Fruit fly (Drosophila melanogaster) whole organism, embryonic: ENCODE measurements around the gene GCC88.

Experiments
- BtbVII ChIP-seq: fragments of 200-800 bp; sonication (Bioruptor generic); optimal IDR thresholded peaks from 3 replicates; lab custom pipeline; 2017; ENCODE audit warnings: missing biosample characterization, mild to moderate bottlenecking, missing genetic modification characterization
- CG1024 ChIP-seq: fragments of 200-800 bp; sonication (Bioruptor generic); IDR thresholded peaks from 2 replicates; pipeline ENCODE4 v1.3.6; 2022; ENCODE audit warnings: missing biosample characterization, missing genetic modification characterization
- CG11093 ChIP-seq: fragments of 200-800 bp; sonication (Bioruptor generic); IDR thresholded peaks from 3 replicates; pipeline ENCODE4 v1.3.6; 2022; ENCODE audit warnings: missing biosample characterization, missing genetic modification characterization
- CG11398 ChIP-seq: fragments of 200-800 bp; sonication (Bioruptor generic); optimal IDR thresholded peaks from 2 replicates; lab custom pipeline; 2016; ENCODE audit warnings: missing biosample characterization, missing genetic modification characterization
- CG1233 ChIP-seq: fragments of 200-800 bp; sonication (Bioruptor generic); optimal IDR thresholded peaks from 4 replicates; lab custom pipeline; 2018; ENCODE audit warnings: missing biosample characterization, mild to moderate bottlenecking, missing genetic modification characterization
- CG14710 ChIP-seq: fragments of 200-800 bp; sonication (Bioruptor generic); optimal IDR thresholded peaks from 3 replicates; lab custom pipeline; 2019; ENCODE audit warnings: missing biosample characterization, mild to moderate bottlenecking, missing genetic modification characterization, moderate library complexity
- CG15479 ChIP-seq: fragments of 200-800 bp; sonication (Bioruptor generic); optimal IDR thresholded peaks from 3 replicates; lab custom pipeline; 2019; ENCODE audit warnings: missing biosample characterization, mild to moderate bottlenecking, missing genetic modification characterization, moderate library complexity
- CG17385 ChIP-seq: fragments of 200-800 bp; sonication (Bioruptor generic); optimal IDR thresholded peaks from 3 replicates; lab custom pipeline; 2018; ENCODE audit warnings: missing biosample characterization, mild to moderate bottlenecking, missing genetic modification characterization
- CG2712 ChIP-seq: fragments of 200-800 bp; optimal IDR thresholded peaks from 3 replicates; lab custom pipeline; 2019; ENCODE audit warnings: missing biosample characterization, mild to moderate bottlenecking, missing genetic modification characterization, moderate library complexity
- CG2875 ChIP-seq: fragments of 200-800 bp; sonication (Bioruptor generic); optimal IDR thresholded peaks from 2 replicates; lab custom pipeline; 2017; ENCODE audit warnings: missing biosample characterization, mild to moderate bottlenecking, missing genetic modification characterization, missing genetic modification reagents
- CG34422 ChIP-seq: fragments of 200-800 bp; sonication (Bioruptor generic); IDR thresholded peaks from 3 replicates; pipeline ENCODE4 v1.3.6; 2022; ENCODE audit warnings: missing biosample characterization, missing genetic modification characterization
- CG7987 ChIP-seq: fragments of 200-800 bp; sonication (Bioruptor generic); optimal IDR thresholded peaks from 2 replicates; lab custom pipeline; 2018; ENCODE audit warnings: missing biosample characterization, mild to moderate bottlenecking, missing genetic modification characterization, moderate library complexity
- CG8388 ChIP-seq: fragments of 200-800 bp; sonication (Bioruptor generic); optimal IDR thresholded peaks from 2 replicates; lab custom pipeline; 2019; ENCODE audit warnings: missing biosample characterization, mild to moderate bottlenecking, missing genetic modification characterization, moderate library complexity
- D19A ChIP-seq: fragments of 200-800 bp; optimal IDR thresholded peaks from 3 replicates; lab custom pipeline; 2019; ENCODE audit warnings: missing biosample characterization, mild to moderate bottlenecking, missing genetic modification characterization, moderate library complexity
- Dp ChIP-seq: fragments of 200-800 bp; sonication (Bioruptor generic); optimal IDR thresholded peaks from 2 replicates; lab custom pipeline; 2018; ENCODE audit warnings: missing biosample characterization, mild to moderate bottlenecking, missing genetic modification characterization, moderate library complexity
- E2f2 ChIP-seq: fragments of 200-800 bp; sonication (Bioruptor generic); IDR thresholded peaks from 2 replicates; pipeline ENCODE4 v1.3.6; 2022; ENCODE audit warnings: missing biosample characterization, missing genetic modification characterization
- Ets97D ChIP-seq: fragments of 200-800 bp; sonication (Bioruptor generic); optimal IDR thresholded peaks from 3 replicates; lab custom pipeline; 2016; ENCODE audit warnings: missing biosample characterization, missing genetic modification characterization
- HLH4C ChIP-seq: fragments of 200-800 bp; sonication (Bioruptor generic); IDR thresholded peaks from 3 replicates; pipeline ENCODE4 v1.3.6; 2022; ENCODE audit warnings: missing biosample characterization, missing genetic modification characterization; ENCODE audit not compliant: partially characterized antibody
- Hmr ChIP-seq: fragments of 200-800 bp; sonication (Bioruptor generic); optimal IDR thresholded peaks from 3 replicates; lab custom pipeline; 2017; ENCODE audit warnings: mild to moderate bottlenecking, missing biosample characterization, missing genetic modification reagents, missing genetic modification characterization
- Hr51 ChIP-seq, 2 experiments: fragments of 200-800 bp; sonication (Bioruptor generic); optimal IDR thresholded peaks; 2 replicates in 1 of 2; 3 replicates in 1 of 2; lab custom pipeline; 2016 to 2018; ENCODE audit warnings: missing biosample characterization in 2 of 2, missing genetic modification characterization in 2 of 2, mild to moderate bottlenecking in 1 of 2, moderate library complexity in 1 of 2
- Hr78 ChIP-seq, 2 experiments: fragments of 200-800 bp in 1 of 2; fragments of >200 bp in 1 of 2; sonication (Bioruptor generic) in 1 of 2; optimal IDR thresholded peaks; 2 replicates each; lab custom pipeline; 2017 to 2019; ENCODE audit warnings: missing biosample characterization in 2 of 2, missing genetic modification characterization in 2 of 2, mild to moderate bottlenecking in 1 of 2, moderate library complexity in 1 of 2
- MBD-R2 ChIP-seq: fragments of 200-800 bp; sonication (Bioruptor generic); IDR thresholded peaks from 2 replicates; pipeline ENCODE4 v1.3.6; 2022; ENCODE audit warnings: missing biosample characterization, missing genetic modification characterization
- MESR4 ChIP-seq: fragments of 200-800 bp; sonication (Bioruptor generic); optimal IDR thresholded peaks from 2 replicates; lab custom pipeline; 2018; ENCODE audit warnings: missing biosample characterization, mild to moderate bottlenecking, missing genetic modification characterization, moderate library complexity
- Myb ChIP-seq: fragments of 200-800 bp; sonication (Bioruptor generic); optimal IDR thresholded peaks from 2 replicates; lab custom pipeline; 2016; ENCODE audit warnings: missing biosample characterization, missing genetic modification characterization
- Pdp1 ChIP-seq, 2 experiments: fragments of 200-800 bp; sonication (Bioruptor generic); optimal IDR thresholded peaks; 3 replicates each; lab custom pipeline; 2016; ENCODE audit warnings: missing biosample characterization in 2 of 2, missing genetic modification characterization in 2 of 2, mild to moderate bottlenecking in 1 of 2, moderate library complexity in 1 of 2
- Side ChIP-seq: fragments of 200-800 bp; sonication (Bioruptor generic); optimal IDR thresholded peaks from 2 replicates; lab custom pipeline; 2016; ENCODE audit warnings: missing biosample characterization, missing genetic modification characterization
- YL-1 ChIP-seq: fragments of 200-800 bp; sonication (Bioruptor generic); optimal IDR thresholded peaks from 3 replicates; lab custom pipeline; 2017; ENCODE audit warnings: missing biosample characterization, mild to moderate bottlenecking, missing genetic modification characterization
- bbx ChIP-seq: fragments of 200-800 bp; sonication (Bioruptor generic); IDR thresholded peaks from 2 replicates; pipeline ENCODE4 v1.3.6; 2022; ENCODE audit warnings: missing biosample characterization, missing genetic modification characterization; ENCODE audit not compliant: partially characterized antibody
- cwo ChIP-seq: fragments of 200-800 bp; sonication (Bioruptor generic); optimal IDR thresholded peaks from 3 replicates; lab custom pipeline; 2017; ENCODE audit warnings: missing biosample characterization, missing genetic modification characterization, mild to moderate bottlenecking, moderate library complexity, missing genetic modification reagents
- dm ChIP-seq: fragments of 200-800 bp; sonication (Bioruptor generic); optimal IDR thresholded peaks from 3 replicates; lab custom pipeline; 2016; ENCODE audit warnings: missing biosample characterization, missing genetic modification characterization
- ftz-f1 ChIP-seq: fragments of 200-800 bp; sonication (Bioruptor generic); optimal IDR thresholded peaks from 2 replicates; lab custom pipeline; 2016; ENCODE audit warnings: missing biosample characterization, missing genetic modification characterization
- gfzf ChIP-seq: fragments of 200-800 bp; sonication (Bioruptor generic); optimal IDR thresholded peaks from 2 replicates; lab custom pipeline; 2016; ENCODE audit warnings: missing biosample characterization, mild to moderate bottlenecking, missing genetic modification characterization, moderate library complexity
- jigr1 ChIP-seq: fragments of 200-800 bp; sonication (Bioruptor generic); IDR thresholded peaks from 3 replicates; pipeline ENCODE4 v1.3.6; 2022; ENCODE audit warnings: missing biosample characterization, missing genetic modification characterization
- mirr ChIP-seq: fragments of 200-800 bp; sonication (Bioruptor generic); optimal IDR thresholded peaks from 3 replicates; lab custom pipeline; 2018; ENCODE audit warnings: missing biosample characterization, mild to moderate bottlenecking, missing genetic modification characterization
- onecut ChIP-seq: fragments of 200-800 bp; sonication (Bioruptor generic); IDR thresholded peaks from 2 replicates; pipeline ENCODE4 v1.3.6; 2022; ENCODE audit warnings: missing biosample characterization, missing genetic modification characterization
- pan ChIP-seq, 4 experiments: fragments of >200 bp in 3 of 4; fragments of 200-800 bp in 1 of 4; sonication (Bioruptor generic) in 1 of 4; optimal IDR thresholded peaks in 3 of 4; IDR thresholded peaks in 1 of 4; 2 replicates each; pipeline versions ENCODE4 v1.3.6 to Lab custom; 2017 to 2022; ENCODE audit warnings: missing biosample characterization in 2 of 4, missing genetic modification characterization in 2 of 4, mixed read lengths in 1 of 4
- pho ChIP-seq: fragments of 200-800 bp; sonication (Bioruptor generic); optimal IDR thresholded peaks from 2 replicates; lab custom pipeline; 2016; ENCODE audit warnings: missing biosample characterization, missing genetic modification characterization
- pzg ChIP-seq: fragments of 200-800 bp; sonication (Bioruptor generic); optimal IDR thresholded peaks from 3 replicates; lab custom pipeline; 2018; ENCODE audit warnings: missing biosample characterization, mild to moderate bottlenecking, missing genetic modification characterization, moderate library complexity
- slbo ChIP-seq: fragments of 200-800 bp; sonication (Bioruptor generic); IDR thresholded peaks from 2 replicates; pipeline ENCODE4 v1.3.6; 2022; ENCODE audit warnings: missing biosample characterization, missing genetic modification characterization
- sqz ChIP-seq: fragments of 200-800 bp; sonication (Bioruptor generic); optimal IDR thresholded peaks from 3 replicates; lab custom pipeline; 2018; ENCODE audit warnings: missing biosample characterization, mild to moderate bottlenecking, missing genetic modification characterization
- stwl ChIP-seq: fragments of 200-800 bp; sonication (Bioruptor generic); optimal IDR thresholded peaks from 3 replicates; lab custom pipeline; 2018; ENCODE audit warnings: missing biosample characterization, mild to moderate bottlenecking, missing genetic modification characterization, moderate library complexity
- sug ChIP-seq: fragments of 200-800 bp; optimal IDR thresholded peaks from 2 replicates; lab custom pipeline; 2019; ENCODE audit warnings: missing biosample characterization, mild to moderate bottlenecking, missing genetic modification characterization, moderate library complexity
- unc-4 ChIP-seq: fragments of 200-800 bp; sonication (Bioruptor generic); IDR thresholded peaks from 2 replicates; pipeline ENCODE4 v1.3.6; 2022; ENCODE audit warnings: missing biosample characterization, missing genetic modification characterization; ENCODE audit not compliant: partially characterized antibody
- unpg ChIP-seq: fragments of 200-800 bp; sonication (Bioruptor generic); optimal IDR thresholded peaks from 3 replicates; lab custom pipeline; 2018; ENCODE audit warnings: missing biosample characterization, mild to moderate bottlenecking, missing genetic modification characterization, moderate library complexity

The GCC88 gene

DNA sequence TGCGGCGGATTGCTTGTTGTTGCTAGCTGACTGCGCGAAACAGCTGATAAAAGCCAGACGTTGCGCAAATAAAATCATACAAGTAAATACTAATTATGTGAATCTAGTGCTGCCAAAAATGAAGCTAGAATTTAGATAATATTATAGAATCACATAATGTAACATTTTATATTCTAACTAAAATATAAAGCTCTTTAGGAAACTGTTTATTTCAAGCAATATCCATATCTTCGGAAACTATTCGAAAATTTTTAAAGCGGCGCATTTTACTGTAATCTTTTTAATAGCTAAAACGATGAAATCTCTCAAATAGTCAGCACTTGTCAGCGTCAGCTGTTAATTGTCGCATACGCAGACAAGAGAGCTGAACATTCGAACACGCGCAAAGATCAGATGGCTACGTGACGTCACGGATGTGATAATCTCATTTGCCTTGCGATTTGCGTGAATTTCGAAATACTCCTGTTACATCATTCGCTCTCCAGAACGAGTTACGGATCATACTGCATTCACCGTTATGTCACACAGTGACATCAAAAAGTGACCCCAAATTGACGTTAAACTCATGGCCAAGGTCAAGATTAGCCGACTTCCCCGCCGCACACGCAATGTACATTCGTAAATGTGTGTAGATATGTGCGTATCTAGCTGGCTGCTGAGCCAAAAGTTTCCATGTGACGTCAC, 12.8 kb upstream of the GCC88 start (continued):
- TF ChIP-seq unpg (peak; percentile 56), ftz-f1 (GFP tag; lab: Kevin White, UChicago) (peak; percentile 17), unc-4 (GFP tag; lab: Robert Waterston, UW) (no peak), CG7987 (GFP tag; lab: Kevin White, UChicago) (peak; percentile 23), cwo (GFP tag; lab: Kevin White, UChicago) (peak; percentile 55), CG2712 (tag; lab: Kevin White, UChicago) (peak; percentile 63), Hr78 (GFP tag; optimal IDR thresholded peaks at IDR 0.05; lab: Kevin White, UChicago) (peak in 1 of 2 experiments; percentile 63), Side (GFP tag; lab: Kevin White, UChicago) (peak; percentile 13), mirr (GFP tag; lab: Kevin White, UChicago) (peak; percentile 47)

DNA sequence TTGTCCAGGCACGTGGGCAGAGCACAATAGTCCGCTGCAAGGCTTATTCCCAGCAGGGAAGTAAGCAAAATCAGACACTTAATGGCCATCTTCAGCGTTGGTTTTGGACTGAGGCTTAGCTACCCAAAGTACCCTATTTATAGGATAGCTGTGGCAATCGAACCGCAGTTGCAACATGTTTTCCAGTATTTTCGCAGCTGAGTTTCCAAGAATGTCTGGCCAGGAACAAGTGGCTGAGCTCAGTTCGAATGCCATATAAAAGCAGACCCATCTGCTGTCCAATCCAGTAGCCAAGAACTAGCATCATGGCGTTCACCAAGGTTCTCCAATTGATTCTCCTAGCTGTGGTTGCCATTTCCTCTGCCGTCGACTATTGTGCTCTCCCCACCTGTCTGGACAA, 10.5 kb upstream of the GCC88 start, which contains the start of the genes scpr-B and scpr-A:
TSS of gene scpr-B (minus strand) at position 101 of the 400 bp plus-strand sequence.
TSS of gene scpr-A (plus strand) at position 293 of the 400 bp plus-strand sequence.
- TF ChIP-seq BtbVII (no peak), CG2875 (GFP tag; lab: Kevin White, UChicago) (no peak), Hr51 (GFP tag; optimal IDR thresholded peaks at IDR 0.05; lab: Kevin White, UChicago) (no peak), CG11398 (GFP tag; lab: Kevin White, UChicago) (no peak), pho (GFP tag; lab: Kevin White, UChicago) (no peak), jigr1 (no peak), HLH4C (GFP tag; lab: Robert Waterston, UW) (no peak), slbo (GFP tag; lab: Robert Waterston, UW) (no peak), CG1024 (GFP tag; lab: Robert Waterston, UW) (no peak)

DNA sequence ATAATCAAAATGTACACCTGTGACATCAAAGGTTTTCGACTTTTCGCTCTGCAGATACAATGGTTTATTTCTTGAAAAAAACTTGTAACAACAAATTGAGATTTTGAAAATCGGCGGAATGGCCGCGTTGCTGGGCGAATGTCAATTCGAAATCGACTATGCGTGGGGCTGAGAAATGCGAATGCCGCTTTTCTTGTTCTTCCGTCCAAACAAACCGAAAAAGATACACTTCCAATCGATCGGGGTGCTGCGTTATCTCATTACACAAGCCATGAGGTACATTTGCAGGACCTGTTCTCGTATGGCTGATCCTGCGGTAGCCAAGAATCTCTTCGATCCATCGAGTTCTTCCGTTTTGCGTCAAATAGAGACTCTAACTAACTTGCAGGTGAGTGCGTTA, 7.2 kb upstream of the GCC88 start, which contains the start of gene CG31388:
TSS of gene CG31388 (plus strand) at position 218 of the 400 bp plus-strand sequence.
- no peak for TF ChIP-seq CG11093 (GFP tag; lab: Robert Waterston, UW)
- peak; percentile 96 for TF ChIP-seq sug (tag; lab: Kevin White, UChicago)
- no peak for TF ChIP-seq pan (optimal IDR thresholded peaks at IDR 0.05; lab: Kevin White, UChicago)
- TF ChIP-seq pan (GFP tag; optimal IDR thresholded peaks at IDR 0.05 in 1 of 2, IDR thresholded peaks at IDR 0.05 in 1 of 2) = peak in 1 of 2 experiments; percentile 23
- TF ChIP-seq CG8388 = no peak
- peak; percentile 93 for TF ChIP-seq E2f2 (GFP tag; lab: Robert Waterston, UW)
- TF ChIP-seq Ets97D = peak; percentile 44
- TF ChIP-seq D19A (tag; lab: Kevin White, UChicago) = peak; percentile 98
- peak; percentile 98 for TF ChIP-seq CG17385
- peak; percentile 83 for TF ChIP-seq MESR4 (GFP tag; lab: Kevin White, UChicago)
- TF ChIP-seq dm (GFP tag; lab: Kevin White, UChicago) = peak; percentile 23
- TF ChIP-seq Dp (GFP tag; lab: Kevin White, UChicago) = peak; percentile 91
- peak; percentile 54; the same call in 1 of the 3 replicates for TF ChIP-seq CG34422 (GFP tag; lab: Robert Waterston, UW)
- peak in 1 of 2 experiments; percentile 9 for TF ChIP-seq Pdp1 (GFP tag; optimal IDR thresholded peaks at IDR 0.05; lab: Kevin White, UChicago)
- TF ChIP-seq stwl (tag; lab: Kevin White, UChicago) = peak; percentile 48
- TF ChIP-seq MBD-R2 (GFP tag; lab: Robert Waterston, UW) = peak; percentile 85
- peak; percentile 61 for TF ChIP-seq Myb
- peak; percentile 19; the same call in 1 of the 2 replicates for TF ChIP-seq bbx (GFP tag; lab: Robert Waterston, UW)
- TF ChIP-seq sqz (GFP tag; lab: Kevin White, UChicago) = no peak
- TF ChIP-seq YL-1 = peak; percentile 63
- TF ChIP-seq pzg = peak; percentile 71
- peak; percentile 32; the same call in 1 of the 2 replicates for TF ChIP-seq onecut (GFP tag; lab: Robert Waterston, UW)
- peak; percentile 95 for TF ChIP-seq CG14710
- no peak for TF ChIP-seq CG15479 (GFP tag; lab: Kevin White, UChicago)
- TF ChIP-seq CG1233 = no peak
- no peak for TF ChIP-seq Hmr (GFP tag; lab: Kevin White, UChicago)
- peak; percentile 16 for TF ChIP-seq gfzf (GFP tag; lab: Kevin White, UChicago)
